Worm (Caenorhabditis elegans): ENCODE data around the gene hbl-1.

The hbl-1 gene

ce11 chrX:5794432-5794831 is 27.5 kb upstream of the hbl-1 start:
- TF ChIP-seq ref-1 (GFP tag; conservative IDR thresholded peaks at IDR 0.05) (no peak), ztf-23 (GFP tag; IDR thresholded peaks at IDR 0.05) (no peak), tab-1 (GFP tag; IDR thresholded peaks at IDR 0.05) (no peak), flt-1 (GFP tag; IDR thresholded peaks at IDR 0.05) (no peak), T22C8.4 (GFP tag; IDR thresholded peaks at IDR 0.05) (no peak), ztf-29 (GFP tag; IDR thresholded peaks at IDR 0.05) (no peak), klf-2 (GFP tag; conservative IDR thresholded peaks at IDR 0.05) (no peak), med-1 (GFP tag; optimal IDR thresholded peaks at IDR 0.05; ENCODE audit: insufficient read depth) (no peak), cog-1 (tag; optimal IDR thresholded peaks at IDR 0.05) (no peak)

- no peak for TF ChIP-seq ztf-29 (GFP tag; IDR thresholded peaks at IDR 0.05)
- TF ChIP-seq med-1 (GFP tag; optimal IDR thresholded peaks at IDR 0.05; ENCODE audit: insufficient read depth) = no peak
- TF ChIP-seq tab-1 (GFP tag; IDR thresholded peaks at IDR 0.05) = no peak
- TF ChIP-seq ref-1 (GFP tag; conservative IDR thresholded peaks at IDR 0.05) = no peak
- TF ChIP-seq T22C8.4 (GFP tag; IDR thresholded peaks at IDR 0.05) = no peak
- no peak for TF ChIP-seq klf-2 (GFP tag; conservative IDR thresholded peaks at IDR 0.05)
- TF ChIP-seq ztf-23 (GFP tag; IDR thresholded peaks at IDR 0.05) = no peak
- TF ChIP-seq cog-1 (tag; optimal IDR thresholded peaks at IDR 0.05) = no peak
- no peak for TF ChIP-seq flt-1 (GFP tag; IDR thresholded peaks at IDR 0.05)
Observed at ce11 chrX:5798690-5799089, 23.3 kb upstream of the hbl-1 start, which contains the start of gene F46G11.4. TSS of gene F46G11.4 (minus strand) at chrX:5798790.

ce11 chrX:5799229-5799628 is 22.7 kb upstream of the hbl-1 start:
- no peak for TF ChIP-seq T22C8.4 (GFP tag; IDR thresholded peaks at IDR 0.05)
- no peak for TF ChIP-seq ref-1 (GFP tag; conservative IDR thresholded peaks at IDR 0.05)
- TF ChIP-seq tab-1 (GFP tag; IDR thresholded peaks at IDR 0.05) = no peak
- no peak for TF ChIP-seq ztf-23 (GFP tag; IDR thresholded peaks at IDR 0.05)
- no peak for TF ChIP-seq cog-1 (tag; optimal IDR thresholded peaks at IDR 0.05)
- no peak for TF ChIP-seq klf-2 (GFP tag; conservative IDR thresholded peaks at IDR 0.05)
- no peak for TF ChIP-seq ztf-29 (GFP tag; IDR thresholded peaks at IDR 0.05)
- TF ChIP-seq med-1 (GFP tag; optimal IDR thresholded peaks at IDR 0.05; ENCODE audit: insufficient read depth) = no peak
- TF ChIP-seq flt-1 (GFP tag; IDR thresholded peaks at IDR 0.05) = no peak

ce11 chrX:5801156-5801592 is 20.8 kb upstream of the hbl-1 start:
- TF ChIP-seq T22C8.4 (GFP tag; IDR thresholded peaks at IDR 0.05) (peak; percentile 66), med-1 (GFP tag; optimal IDR thresholded peaks at IDR 0.05; ENCODE audit: insufficient read depth) (peak; percentile 42), cog-1 (tag; optimal IDR thresholded peaks at IDR 0.05) (peak; percentile 90), tab-1 (GFP tag; IDR thresholded peaks at IDR 0.05) (peak; percentile 88), klf-2 (GFP tag; conservative IDR thresholded peaks at IDR 0.05) (peak; percentile 93), ztf-23 (GFP tag; IDR thresholded peaks at IDR 0.05) (peak; percentile 93), ref-1 (GFP tag; conservative IDR thresholded peaks at IDR 0.05) (peak; percentile 71), ztf-29 (GFP tag; IDR thresholded peaks at IDR 0.05) (peak; percentile 77), flt-1 (GFP tag; IDR thresholded peaks at IDR 0.05) (peak; percentile 89)

ce11 chrX:5802582-5802981 is 19.4 kb upstream of the hbl-1 start:
- no peak for TF ChIP-seq cog-1 (tag; optimal IDR thresholded peaks at IDR 0.05)
- no peak for TF ChIP-seq ref-1 (GFP tag; conservative IDR thresholded peaks at IDR 0.05)
- TF ChIP-seq T22C8.4 (GFP tag; IDR thresholded peaks at IDR 0.05) = no peak
- TF ChIP-seq flt-1 (GFP tag; IDR thresholded peaks at IDR 0.05) = no peak
- TF ChIP-seq ztf-29 (GFP tag; IDR thresholded peaks at IDR 0.05) = no peak
- TF ChIP-seq med-1 (GFP tag; optimal IDR thresholded peaks at IDR 0.05; ENCODE audit: insufficient read depth) = no peak
- no peak for TF ChIP-seq tab-1 (GFP tag; IDR thresholded peaks at IDR 0.05)
- no peak for TF ChIP-seq ztf-23 (GFP tag; IDR thresholded peaks at IDR 0.05)
- TF ChIP-seq klf-2 (GFP tag; conservative IDR thresholded peaks at IDR 0.05) = no peak

ce11 chrX:5803492-5803891 is 18.4 kb upstream of the hbl-1 start:
- TF ChIP-seq ref-1 (GFP tag; conservative IDR thresholded peaks at IDR 0.05) (no peak), T22C8.4 (GFP tag; IDR thresholded peaks at IDR 0.05) (no peak), cog-1 (tag; optimal IDR thresholded peaks at IDR 0.05) (no peak)

- TF ChIP-seq T22C8.4 (GFP tag; IDR thresholded peaks at IDR 0.05) = no peak
- no peak for TF ChIP-seq ref-1 (GFP tag; conservative IDR thresholded peaks at IDR 0.05)
- no peak for TF ChIP-seq klf-2 (GFP tag; conservative IDR thresholded peaks at IDR 0.05)
- TF ChIP-seq med-1 (GFP tag; optimal IDR thresholded peaks at IDR 0.05; ENCODE audit: insufficient read depth) = no peak
- no peak for TF ChIP-seq tab-1 (GFP tag; IDR thresholded peaks at IDR 0.05)
- TF ChIP-seq flt-1 (GFP tag; IDR thresholded peaks at IDR 0.05) = no peak
- no peak for TF ChIP-seq cog-1 (tag; optimal IDR thresholded peaks at IDR 0.05)
- TF ChIP-seq ztf-23 (GFP tag; IDR thresholded peaks at IDR 0.05) = no peak
- TF ChIP-seq ztf-29 (GFP tag; IDR thresholded peaks at IDR 0.05) = no peak
Observed at ce11 chrX:5805872-5806472, 16.0 kb upstream of the hbl-1 start, which contains the start of gene F13D11.3. TSS of gene F13D11.3 (minus strand) at chrX:5805922.

ce11 chrX:5810677-5811076 is 11.3 kb upstream of the hbl-1 start:
- TF ChIP-seq med-1 (GFP tag; optimal IDR thresholded peaks at IDR 0.05; ENCODE audit: insufficient read depth) (no peak), flt-1 (GFP tag; IDR thresholded peaks at IDR 0.05) (no peak), ztf-23 (GFP tag; IDR thresholded peaks at IDR 0.05) (no peak), cog-1 (tag; optimal IDR thresholded peaks at IDR 0.05) (no peak), ztf-29 (GFP tag; IDR thresholded peaks at IDR 0.05) (no peak), tab-1 (GFP tag; IDR thresholded peaks at IDR 0.05) (no peak), ref-1 (GFP tag; conservative IDR thresholded peaks at IDR 0.05) (no peak), T22C8.4 (GFP tag; IDR thresholded peaks at IDR 0.05) (no peak), klf-2 (GFP tag; conservative IDR thresholded peaks at IDR 0.05) (no peak)

- TF ChIP-seq tab-1 (GFP tag; IDR thresholded peaks at IDR 0.05) = 0 out of 2 replicates have a peak, but pooled peaks have one; percentile 24
- TF ChIP-seq klf-2 (GFP tag; conservative IDR thresholded peaks at IDR 0.05) = 0 out of 2 replicates have a peak, but pooled peaks have one; percentile 41
- peak; percentile 85 for TF ChIP-seq flt-1 (GFP tag; IDR thresholded peaks at IDR 0.05)
- TF ChIP-seq cog-1 (tag; optimal IDR thresholded peaks at IDR 0.05) = peak; percentile 99
- peak; percentile 55; the same call in 1 of the 2 replicates for TF ChIP-seq T22C8.4 (GFP tag; IDR thresholded peaks at IDR 0.05)
- peak; percentile 73 for TF ChIP-seq ztf-23 (GFP tag; IDR thresholded peaks at IDR 0.05)
- no peak for TF ChIP-seq ref-1 (GFP tag; conservative IDR thresholded peaks at IDR 0.05)
- TF ChIP-seq ztf-29 (GFP tag; IDR thresholded peaks at IDR 0.05) = peak; percentile 12
- peak; percentile 26 for TF ChIP-seq med-1 (GFP tag; optimal IDR thresholded peaks at IDR 0.05; ENCODE audit: insufficient read depth)
Observed at ce11 chrX:5811997-5812562, 9.9 kb upstream of the hbl-1 start.
